Fruit fly (Drosophila melanogaster) whole organism, embryonic: ENCODE results near the gene kibra.

Experiments used
- Ada2b ChIP-seq: fragments of 200-800 bp; sonication (Bioruptor generic); IDR thresholded peaks from 2 replicates; pipeline ENCODE4 v1.3.6; 2022; ENCODE audit warnings: missing biosample characterization, missing genetic modification characterization
- Bgb ChIP-seq: fragments of 200-800 bp; sonication (Bioruptor generic); IDR thresholded peaks from 2 replicates; pipeline ENCODE4 v1.3.6; 2022; ENCODE audit warnings: missing biosample characterization, missing genetic modification characterization; ENCODE audit not compliant: partially characterized antibody
- CG10959 ChIP-seq: fragments of 200-800 bp; sonication (Bioruptor generic); IDR thresholded peaks from 2 replicates; pipeline ENCODE4 v1.3.6; 2022; ENCODE audit warnings: missing biosample characterization, missing genetic modification characterization
- CG11695 ChIP-seq: fragments of 200-800 bp; sonication (Bioruptor generic); IDR thresholded peaks from 3 replicates; pipeline ENCODE4 v1.3.6; 2022; ENCODE audit warnings: missing biosample characterization, missing genetic modification characterization
- CG12744 ChIP-seq: fragments of 200-800 bp; sonication (Bioruptor generic); optimal IDR thresholded peaks from 2 replicates; lab custom pipeline; 2016; ENCODE audit warnings: missing biosample characterization, missing genetic modification characterization
- CG13296 ChIP-seq: fragments of 200-800 bp; sonication (Bioruptor generic); optimal IDR thresholded peaks from 3 replicates; lab custom pipeline; 2018; ENCODE audit warnings: missing biosample characterization, mild to moderate bottlenecking, missing genetic modification characterization
- CG13775 ChIP-seq: fragments of 200-800 bp; sonication (Bioruptor generic); optimal IDR thresholded peaks from 3 replicates; lab custom pipeline; 2017; ENCODE audit warnings: missing biosample characterization, mild to moderate bottlenecking, missing genetic modification characterization
- CG15514 ChIP-seq: fragments of 200-800 bp; sonication (Bioruptor generic); optimal IDR thresholded peaks from 3 replicates; lab custom pipeline; 2017; ENCODE audit warnings: missing biosample characterization, missing genetic modification characterization, mild to moderate bottlenecking, moderate library complexity, missing genetic modification reagents
- CG15696 ChIP-seq: fragments of 200-800 bp; sonication (Bioruptor generic); optimal IDR thresholded peaks from 2 replicates; lab custom pipeline; 2019; ENCODE audit warnings: missing biosample characterization, mild to moderate bottlenecking, missing genetic modification characterization, moderate library complexity
- CG17359 ChIP-seq: fragments of 200-800 bp; sonication (Bioruptor generic); optimal IDR thresholded peaks from 3 replicates; lab custom pipeline; 2018; ENCODE audit warnings: missing biosample characterization, mild to moderate bottlenecking, missing genetic modification characterization, moderate library complexity
- CG18764 ChIP-seq: fragments of 200-800 bp; sonication (Bioruptor generic); optimal IDR thresholded peaks from 3 replicates; lab custom pipeline; 2016; ENCODE audit warnings: missing biosample characterization, missing genetic modification characterization
- CG2202 ChIP-seq: fragments of 200-800 bp; sonication (Bioruptor generic); optimal IDR thresholded peaks from 2 replicates; lab custom pipeline; 2018; ENCODE audit warnings: missing biosample characterization, mild to moderate bottlenecking, missing genetic modification characterization
- CG30403 ChIP-seq: fragments of 200-800 bp; sonication (Bioruptor generic); optimal IDR thresholded peaks from 3 replicates; lab custom pipeline; 2016; ENCODE audit warnings: missing biosample characterization, missing genetic modification characterization
- CG3163 ChIP-seq: fragments of 200-800 bp; sonication (Bioruptor generic); optimal IDR thresholded peaks from 3 replicates; lab custom pipeline; 2016; ENCODE audit warnings: missing biosample characterization, missing genetic modification characterization
- CG4617 ChIP-seq: fragments of 200-800 bp; sonication (Bioruptor generic); optimal IDR thresholded peaks from 3 replicates; lab custom pipeline; 2016; ENCODE audit warnings: missing biosample characterization, missing genetic modification characterization, borderline replicate concordance
- CG5180 ChIP-seq: fragments of 200-800 bp; sonication (Bioruptor generic); optimal IDR thresholded peaks from 3 replicates; lab custom pipeline; 2017; ENCODE audit warnings: missing biosample characterization, missing genetic modification characterization, mild to moderate bottlenecking, moderate library complexity, missing genetic modification reagents
- CG6765 ChIP-seq: fragments of 200-800 bp; sonication (Bioruptor generic); optimal IDR thresholded peaks from 3 replicates; lab custom pipeline; 2017; ENCODE audit warnings: missing biosample characterization, mild to moderate bottlenecking, missing genetic modification characterization
- CG7556 ChIP-seq: fragments of 200-800 bp; sonication (Bioruptor generic); optimal IDR thresholded peaks from 2 replicates; lab custom pipeline; 2017; ENCODE audit warnings: missing biosample characterization, mild to moderate bottlenecking, missing genetic modification characterization
- CG9609 ChIP-seq: fragments of 200-800 bp; sonication (Bioruptor generic); optimal IDR thresholded peaks from 3 replicates; lab custom pipeline; 2016; ENCODE audit warnings: missing biosample characterization, missing genetic modification characterization
- Dbx ChIP-seq: fragments of 200-800 bp; sonication (Bioruptor generic); IDR thresholded peaks from 3 replicates; pipeline ENCODE4 v1.3.6; 2022; ENCODE audit warnings: missing biosample characterization, missing genetic modification characterization
- Deaf1 ChIP-seq: fragments of 200-800 bp; optimal IDR thresholded peaks from 3 replicates; lab custom pipeline; 2019; ENCODE audit warnings: missing biosample characterization, mild to moderate bottlenecking, missing genetic modification characterization, moderate library complexity
- Dek ChIP-seq: fragments of 200-800 bp; sonication (Bioruptor generic); optimal IDR thresholded peaks from 3 replicates; lab custom pipeline; 2019; ENCODE audit warnings: missing biosample characterization, mild to moderate bottlenecking, missing genetic modification characterization, moderate library complexity
- Ets65A ChIP-seq: fragments of 200-800 bp; sonication (Bioruptor generic); peaks from one replicate; lab custom pipeline; 2016; ENCODE audit warnings: missing biosample characterization, missing genetic modification characterization
- HmgZ ChIP-seq: fragments of 200-800 bp; sonication (Bioruptor generic); optimal IDR thresholded peaks from 2 replicates; lab custom pipeline; 2018; ENCODE audit warnings: missing biosample characterization, mild to moderate bottlenecking, missing genetic modification characterization
- Hr3 ChIP-seq: fragments of 200-800 bp; sonication (Bioruptor generic); optimal IDR thresholded peaks from 3 replicates; lab custom pipeline; 2016; ENCODE audit warnings: missing biosample characterization, missing genetic modification characterization
- Hr78 ChIP-seq, 2 experiments: fragments of 200-800 bp in 1 of 2; fragments of >200 bp in 1 of 2; sonication (Bioruptor generic) in 1 of 2; optimal IDR thresholded peaks; 2 replicates each; lab custom pipeline; 2017 to 2019; ENCODE audit warnings: missing biosample characterization in 2 of 2, missing genetic modification characterization in 2 of 2, mild to moderate bottlenecking in 1 of 2, moderate library complexity in 1 of 2
- Kr ChIP-seq: fragments of 200-800 bp; sonication (Bioruptor generic); optimal IDR thresholded peaks from 2 replicates; lab custom pipeline; 2017; ENCODE audit warnings: missing biosample characterization, mild to moderate bottlenecking, missing genetic modification characterization
- Lim3 ChIP-seq: fragments of 200-800 bp; sonication (Bioruptor generic); IDR thresholded peaks from 2 replicates; pipeline ENCODE4 v1.3.6; 2022; ENCODE audit warnings: missing biosample characterization, missing genetic modification characterization
- Opbp ChIP-seq: fragments of 200-800 bp; sonication (Bioruptor generic); IDR thresholded peaks from 3 replicates; pipeline ENCODE4 v1.3.6; 2022; ENCODE audit warnings: missing biosample characterization, missing genetic modification characterization; ENCODE audit not compliant: partially characterized antibody
- Stat92E ChIP-seq, 3 experiments: fragments of >200 bp in 2 of 3; fragments of 200-800 bp in 1 of 3; sonication (Bioruptor generic) in 1 of 3; optimal IDR thresholded peaks; 2 replicates each; lab custom pipeline; 2017 to 2019; ENCODE audit warnings: missing biosample characterization in 3 of 3, missing genetic modification characterization in 3 of 3, mild to moderate bottlenecking in 1 of 3, moderate library complexity in 1 of 3
- Taf1 ChIP-seq: fragments of 200-800 bp; sonication (Bioruptor generic); IDR thresholded peaks from 2 replicates; pipeline ENCODE4 v1.3.6; 2022; ENCODE audit warnings: missing biosample characterization, missing genetic modification characterization
- ara ChIP-seq: fragments of 200-800 bp; sonication (Bioruptor generic); IDR thresholded peaks from 2 replicates; pipeline ENCODE4 v1.3.6; 2022; ENCODE audit warnings: missing biosample characterization, missing genetic modification characterization
- bcd ChIP-seq: fragments of 200-800 bp; sonication (Bioruptor generic); optimal IDR thresholded peaks from 2 replicates; lab custom pipeline; 2017; ENCODE audit warnings: missing biosample characterization, mild to moderate bottlenecking, missing genetic modification characterization
- bigmax ChIP-seq: fragments of 200-800 bp; sonication (Bioruptor generic); optimal IDR thresholded peaks from 2 replicates; lab custom pipeline; 2018; ENCODE audit warnings: missing biosample characterization, mild to moderate bottlenecking, missing genetic modification characterization
- br ChIP-seq: fragments of >200 bp; optimal IDR thresholded peaks from 2 replicates; lab custom pipeline; 2017
- chinmo ChIP-seq: fragments of 200-800 bp; sonication (Bioruptor generic); IDR thresholded peaks from 4 replicates; pipeline ENCODE4 v1.3.6; 2022; ENCODE audit warnings: missing biosample characterization, missing genetic modification characterization; ENCODE audit not compliant: partially characterized antibody
- corto ChIP-seq: fragments of 200-800 bp; sonication (Bioruptor generic); optimal IDR thresholded peaks from 2 replicates; lab custom pipeline; 2016; ENCODE audit warnings: missing biosample characterization, mild to moderate bottlenecking, missing genetic modification characterization, moderate library complexity
- croc ChIP-seq: fragments of 200-800 bp; sonication (Bioruptor generic); conservative IDR thresholded peaks from 3 replicates; pipeline ENCODE4 v1.3.6; 2022; ENCODE audit warnings: missing biosample characterization, missing genetic modification characterization
- dimm ChIP-seq: fragments of 200-800 bp; sonication (Bioruptor generic); IDR thresholded peaks from 2 replicates; pipeline ENCODE4 v1.3.6; 2022; ENCODE audit warnings: missing biosample characterization, missing genetic modification characterization
- fd64A ChIP-seq: fragments of 200-800 bp; sonication (Bioruptor generic); optimal IDR thresholded peaks from 3 replicates; lab custom pipeline; 2018; ENCODE audit warnings: missing biosample characterization, mild to moderate bottlenecking, missing genetic modification characterization
- gcm ChIP-seq: fragments of 200-800 bp; sonication (Bioruptor generic); optimal IDR thresholded peaks from 2 replicates; lab custom pipeline; 2019; ENCODE audit warnings: missing biosample characterization, mild to moderate bottlenecking, missing genetic modification characterization, moderate library complexity
- knrl ChIP-seq: fragments of 200-800 bp; sonication (Bioruptor generic); IDR thresholded peaks from 3 replicates; pipeline ENCODE4 v1.3.6; 2022; ENCODE audit warnings: missing biosample characterization, missing genetic modification characterization; ENCODE audit not compliant: partially characterized antibody
- lmd ChIP-seq: fragments of 200-800 bp; sonication (Bioruptor generic); IDR thresholded peaks from 2 replicates; pipeline ENCODE4 v1.3.6; 2022; ENCODE audit warnings: missing biosample characterization, missing genetic modification characterization
- nau ChIP-seq: fragments of 200-800 bp; sonication (Bioruptor generic); optimal IDR thresholded peaks from 3 replicates; lab custom pipeline; 2017; ENCODE audit warnings: missing biosample characterization, mild to moderate bottlenecking, missing genetic modification characterization, missing genetic modification reagents
- nerfin-2 ChIP-seq: fragments of 200-800 bp; sonication (Bioruptor generic); IDR thresholded peaks from 2 replicates; pipeline ENCODE4 v1.3.6; 2022; ENCODE audit warnings: missing biosample characterization, missing genetic modification characterization; ENCODE audit not compliant: partially characterized antibody
- nmo ChIP-seq: fragments of 200-800 bp; sonication (Bioruptor generic); optimal IDR thresholded peaks from 2 replicates; lab custom pipeline; 2018; ENCODE audit warnings: missing biosample characterization, mild to moderate bottlenecking, missing genetic modification characterization, moderate library complexity
- pfk ChIP-seq: fragments of 200-800 bp; sonication (Bioruptor generic); optimal IDR thresholded peaks from 2 replicates; lab custom pipeline; 2018; ENCODE audit warnings: missing biosample characterization, mild to moderate bottlenecking, missing genetic modification characterization, moderate library complexity
- sens ChIP-seq: fragments of 200-800 bp; sonication (Bioruptor generic); peaks from one replicate; lab custom pipeline; 2016; ENCODE audit warnings: missing biosample characterization, missing genetic modification characterization
- sima ChIP-seq: fragments of 200-800 bp; sonication (Bioruptor generic); optimal IDR thresholded peaks from 2 replicates; lab custom pipeline; 2016; ENCODE audit warnings: missing biosample characterization, missing genetic modification characterization
- sug ChIP-seq: fragments of 200-800 bp; optimal IDR thresholded peaks from 2 replicates; lab custom pipeline; 2019; ENCODE audit warnings: missing biosample characterization, mild to moderate bottlenecking, missing genetic modification characterization, moderate library complexity
- zfh1 ChIP-seq: fragments of 200-800 bp; sonication (Bioruptor generic); IDR thresholded peaks from 3 replicates; pipeline ENCODE4 v1.3.6; 2022; ENCODE audit warnings: missing biosample characterization, missing genetic modification characterization

Gene kibra

dm6 chr3R:14659354-14659804, 64.7 kb downstream of the kibra start, which contains the start of gene Hexim (continued):
- no peak for TF ChIP-seq CG9609 (GFP tag; lab: Kevin White, UChicago)
- no peak for TF ChIP-seq nerfin-2 (GFP tag; lab: Robert Waterston, UW)
- TF ChIP-seq Ets65A (GFP tag; lab: Kevin White, UChicago) = no peak
- no peak for TF ChIP-seq gcm (GFP tag; lab: Kevin White, UChicago)
- no peak for TF ChIP-seq Deaf1 (tag; lab: Kevin White, UChicago)
- TF ChIP-seq CG13296 (GFP tag; lab: Kevin White, UChicago) = no peak
- no peak for TF ChIP-seq bcd (GFP tag; lab: Kevin White, UChicago)
- TF ChIP-seq HmgZ (tag; lab: Kevin White, UChicago) = peak; percentile 38
- TF ChIP-seq zfh1 (GFP tag; lab: Robert Waterston, UW) = no peak
- no peak for TF ChIP-seq CG18764 (GFP tag; lab: Kevin White, UChicago)
- no peak for TF ChIP-seq CG2202 (tag; lab: Kevin White, UChicago)
- TF ChIP-seq CG10959 (GFP tag; lab: Robert Waterston, UW) = no peak
- no peak for TF ChIP-seq CG12744 (GFP tag; lab: Kevin White, UChicago)
- no peak for TF ChIP-seq br
- no peak for TF ChIP-seq sima (GFP tag; lab: Kevin White, UChicago)
- TF ChIP-seq Hr3 (GFP tag; lab: Kevin White, UChicago) = no peak
- no peak for TF ChIP-seq corto
- TF ChIP-seq bigmax (GFP tag; lab: Kevin White, UChicago) = no peak
- no peak for TF ChIP-seq Taf1 (GFP tag; lab: Robert Waterston, UW)
- TF ChIP-seq Opbp (GFP tag; lab: Robert Waterston, UW) = 0 out of 3 replicates have a peak, but pooled peaks have one; percentile 39
- TF ChIP-seq Kr (GFP tag; lab: Kevin White, UChicago) = no peak
- no peak for TF ChIP-seq CG15696 (tag; lab: Kevin White, UChicago)
- TF ChIP-seq Stat92E (GFP tag; optimal IDR thresholded peaks at IDR 0.05; lab: Kevin White, UChicago) = peak in 1 of 3 experiments; percentile 78
- TF ChIP-seq CG6765 (GFP tag; lab: Kevin White, UChicago) = no peak
- TF ChIP-seq Dek (tag; lab: Kevin White, UChicago) = no peak
- no peak for TF ChIP-seq sug (tag; lab: Kevin White, UChicago)
- TF ChIP-seq CG30403 (GFP tag; lab: Kevin White, UChicago) = no peak
- no peak for TF ChIP-seq fd64A (GFP tag; lab: Kevin White, UChicago)
- TF ChIP-seq CG13775 (GFP tag; lab: Kevin White, UChicago) = no peak
- TF ChIP-seq CG5180 (GFP tag; lab: Kevin White, UChicago) = no peak
- no peak for TF ChIP-seq Dbx
- TF ChIP-seq lmd = no peak
- no peak for TF ChIP-seq CG7556 (GFP tag; lab: Kevin White, UChicago)
- TF ChIP-seq sens (GFP tag; lab: Kevin White, UChicago) = peak; percentile 87
- no peak for TF ChIP-seq croc
- TF ChIP-seq pfk (GFP tag; lab: Kevin White, UChicago) = no peak
- no peak for TF ChIP-seq knrl (GFP tag; lab: Robert Waterston, UW)
- TF ChIP-seq CG3163 (GFP tag; lab: Kevin White, UChicago) = no peak
- TF ChIP-seq Ada2b (GFP tag; lab: Robert Waterston, UW) = no peak
- no peak for TF ChIP-seq Lim3 (GFP tag; lab: Robert Waterston, UW)
- TF ChIP-seq CG4617 (GFP tag; lab: Kevin White, UChicago) = peak; percentile 64
- TF ChIP-seq CG17359 (tag; lab: Kevin White, UChicago) = peak; percentile 71
- TF ChIP-seq ara = no peak
- 0 out of 4 replicates have a peak, but pooled peaks have one; percentile 41 for TF ChIP-seq chinmo (GFP tag; lab: Robert Waterston, UW)
- TF ChIP-seq Hr78 (GFP tag; optimal IDR thresholded peaks at IDR 0.05; lab: Kevin White, UChicago) = no peak
- TF ChIP-seq CG15514 (GFP tag; lab: Kevin White, UChicago) = peak; percentile 70
- TF ChIP-seq nmo = peak; percentile 56
- TF ChIP-seq dimm (GFP tag; lab: Robert Waterston, UW) = no peak
- TF ChIP-seq nau (GFP tag; lab: Kevin White, UChicago) = no peak
- no peak for TF ChIP-seq Bgb (GFP tag; lab: Robert Waterston, UW)
- TF ChIP-seq CG11695 (GFP tag; lab: Robert Waterston, UW) = no peak
